Fruit fly (Drosophila melanogaster) whole organism, embryonic: ENCODE data around the gene CG14195.

ENCODE experiments used
- Bgb ChIP-seq: fragments of 200-800 bp; sonication (Bioruptor generic); IDR thresholded peaks from 2 replicates; pipeline ENCODE4 v1.3.6; 2022; ENCODE audit warnings: missing biosample characterization, missing genetic modification characterization; ENCODE audit not compliant: partially characterized antibody
- CG10147 ChIP-seq: fragments of 200-800 bp; sonication (Bioruptor generic); optimal IDR thresholded peaks from 2 replicates; lab custom pipeline; 2019; ENCODE audit warnings: missing biosample characterization, mild to moderate bottlenecking, missing genetic modification characterization, moderate library complexity
- CG10431 ChIP-seq: fragments of 200-800 bp; sonication (Bioruptor generic); optimal IDR thresholded peaks from 3 replicates; lab custom pipeline; 2018; ENCODE audit warnings: missing biosample characterization, mild to moderate bottlenecking, missing genetic modification characterization
- CG11456 ChIP-seq: fragments of 200-800 bp; sonication (Bioruptor generic); IDR thresholded peaks from 3 replicates; pipeline ENCODE4 v1.3.6; 2022; ENCODE audit warnings: missing biosample characterization, missing genetic modification characterization
- CG12071 ChIP-seq: fragments of 200-800 bp; sonication (Bioruptor generic); optimal IDR thresholded peaks from 3 replicates; lab custom pipeline; 2018; ENCODE audit warnings: missing biosample characterization, mild to moderate bottlenecking, missing genetic modification characterization
- CG12236 ChIP-seq: fragments of 200-800 bp; sonication (Bioruptor generic); optimal IDR thresholded peaks from 2 replicates; lab custom pipeline; 2016; ENCODE audit warnings: missing biosample characterization, missing genetic modification characterization
- CG12299 ChIP-seq: fragments of 200-800 bp; sonication (Bioruptor generic); optimal IDR thresholded peaks from 2 replicates; lab custom pipeline; 2018; ENCODE audit warnings: missing biosample characterization, mild to moderate bottlenecking, missing genetic modification characterization
- CG12769 ChIP-seq: fragments of 200-800 bp; sonication (Bioruptor generic); optimal IDR thresholded peaks from 2 replicates; lab custom pipeline; 2019; ENCODE audit warnings: missing biosample characterization, mild to moderate bottlenecking, missing genetic modification characterization, moderate library complexity
- CG14441 ChIP-seq: fragments of 200-800 bp; sonication (Bioruptor generic); IDR thresholded peaks from 2 replicates; pipeline ENCODE4 v1.3.6; 2022; ENCODE audit warnings: missing biosample characterization, missing genetic modification characterization
- CG15269 ChIP-seq: fragments of 200-800 bp; sonication (Bioruptor generic); optimal IDR thresholded peaks from 2 replicates; lab custom pipeline; 2018; ENCODE audit warnings: missing biosample characterization, mild to moderate bottlenecking, missing genetic modification characterization, moderate library complexity
- CG15696 ChIP-seq: fragments of 200-800 bp; sonication (Bioruptor generic); optimal IDR thresholded peaks from 2 replicates; lab custom pipeline; 2019; ENCODE audit warnings: missing biosample characterization, mild to moderate bottlenecking, missing genetic modification characterization, moderate library complexity
- CG17186 ChIP-seq: fragments of 200-800 bp; sonication (Bioruptor generic); optimal IDR thresholded peaks from 3 replicates; lab custom pipeline; 2017; ENCODE audit warnings: missing biosample characterization, missing genetic modification reagents, missing genetic modification characterization
- CG1792 ChIP-seq: fragments of 200-800 bp; sonication (Bioruptor generic); optimal IDR thresholded peaks from 2 replicates; lab custom pipeline; 2016; ENCODE audit warnings: missing biosample characterization, missing genetic modification characterization
- CG31224 ChIP-seq: fragments of 200-800 bp; sonication (Bioruptor generic); IDR thresholded peaks from 2 replicates; pipeline ENCODE4 v1.3.6; 2022; ENCODE audit warnings: missing biosample characterization, missing genetic modification characterization
- CG31441 ChIP-seq: fragments of 200-800 bp; sonication (Bioruptor generic); IDR thresholded peaks from 2 replicates; pipeline ENCODE4 v1.3.6; 2022; ENCODE audit warnings: missing biosample characterization, missing genetic modification characterization
- CG3726 ChIP-seq: fragments of 200-800 bp; sonication (Bioruptor generic); IDR thresholded peaks from 3 replicates; pipeline ENCODE4, ENCODE4 v1.3.6; 2022; ENCODE audit warnings: missing biosample characterization, missing genetic modification characterization
- CG7786 ChIP-seq: fragments of 200-800 bp; sonication (Bioruptor generic); optimal IDR thresholded peaks from 2 replicates; lab custom pipeline; 2016; ENCODE audit warnings: missing biosample characterization, missing genetic modification characterization
- CG7987 ChIP-seq: fragments of 200-800 bp; sonication (Bioruptor generic); optimal IDR thresholded peaks from 2 replicates; lab custom pipeline; 2018; ENCODE audit warnings: missing biosample characterization, mild to moderate bottlenecking, missing genetic modification characterization, moderate library complexity
- CG8281 ChIP-seq: fragments of 200-800 bp; sonication (Bioruptor generic); optimal IDR thresholded peaks from 2 replicates; lab custom pipeline; 2018; ENCODE audit warnings: missing biosample characterization, mild to moderate bottlenecking, missing genetic modification characterization, moderate library complexity
- CG9876 ChIP-seq: fragments of 200-800 bp; sonication (Bioruptor generic); optimal IDR thresholded peaks from 2 replicates; lab custom pipeline; 2016; ENCODE audit warnings: missing biosample characterization, missing genetic modification characterization
- Dad ChIP-seq: fragments of 200-800 bp; sonication (Bioruptor generic); optimal IDR thresholded peaks from 3 replicates; lab custom pipeline; 2016; ENCODE audit warnings: missing biosample characterization, missing genetic modification characterization
- Fer3 ChIP-seq: fragments of 200-800 bp; sonication (Bioruptor generic); optimal IDR thresholded peaks from 2 replicates; lab custom pipeline; 2018; ENCODE audit warnings: missing biosample characterization, mild to moderate bottlenecking, missing genetic modification characterization, moderate library complexity
- Gsc ChIP-seq: fragments of 200-800 bp; sonication (Bioruptor generic); IDR thresholded peaks from 2 replicates; pipeline ENCODE4 v1.3.6; 2022; ENCODE audit warnings: missing biosample characterization, missing genetic modification characterization
- HLH54F ChIP-seq: fragments of 200-800 bp; sonication (Bioruptor generic); optimal IDR thresholded peaks from 3 replicates; lab custom pipeline; 2016; ENCODE audit warnings: missing biosample characterization, missing genetic modification characterization
- Sox100B ChIP-seq: fragments of 200-800 bp; sonication (Bioruptor generic); optimal IDR thresholded peaks from 3 replicates; lab custom pipeline; 2018; ENCODE audit warnings: missing biosample characterization, mild to moderate bottlenecking, missing genetic modification characterization
- Taf1 ChIP-seq: fragments of 200-800 bp; sonication (Bioruptor generic); IDR thresholded peaks from 2 replicates; pipeline ENCODE4 v1.3.6; 2022; ENCODE audit warnings: missing biosample characterization, missing genetic modification characterization
- btn ChIP-seq: fragments of 200-800 bp; sonication (Bioruptor generic); optimal IDR thresholded peaks from 2 replicates; lab custom pipeline; 2016; ENCODE audit warnings: missing biosample characterization, missing genetic modification characterization
- cato ChIP-seq: fragments of 200-800 bp; sonication (Bioruptor generic); optimal IDR thresholded peaks from 2 replicates; lab custom pipeline; 2016; ENCODE audit warnings: missing biosample characterization, missing genetic modification characterization, borderline replicate concordance
- chif ChIP-seq, 2 experiments: fragments of 200-800 bp; sonication (Bioruptor generic); optimal IDR thresholded peaks; 3 replicates each; lab custom pipeline; 2016; ENCODE audit warnings: missing biosample characterization in 2 of 2, missing genetic modification characterization in 2 of 2
- ci ChIP-seq: fragments of 200-800 bp; sonication (Bioruptor generic); IDR thresholded peaks from 3 replicates; pipeline ENCODE4 v1.3.6; 2022; ENCODE audit warnings: missing biosample characterization, missing genetic modification characterization
- cwo ChIP-seq: fragments of 200-800 bp; sonication (Bioruptor generic); optimal IDR thresholded peaks from 3 replicates; lab custom pipeline; 2017; ENCODE audit warnings: missing biosample characterization, missing genetic modification characterization, mild to moderate bottlenecking, moderate library complexity, missing genetic modification reagents
- gfzf ChIP-seq: fragments of 200-800 bp; sonication (Bioruptor generic); optimal IDR thresholded peaks from 2 replicates; lab custom pipeline; 2016; ENCODE audit warnings: missing biosample characterization, mild to moderate bottlenecking, missing genetic modification characterization, moderate library complexity
- hbn ChIP-seq: fragments of 200-800 bp; sonication (Bioruptor generic); IDR thresholded peaks from 2 replicates; pipeline ENCODE4 v1.3.6; 2022; ENCODE audit warnings: missing biosample characterization, missing genetic modification characterization; ENCODE audit not compliant: partially characterized antibody
- jing ChIP-seq: fragments of 200-800 bp; sonication (Bioruptor generic); optimal IDR thresholded peaks from 2 replicates; lab custom pipeline; 2018; ENCODE audit warnings: missing biosample characterization, mild to moderate bottlenecking, missing genetic modification characterization
- lab ChIP-seq: fragments of 200-800 bp; sonication (Bioruptor generic); optimal IDR thresholded peaks from 3 replicates; lab custom pipeline; 2017; ENCODE audit warnings: missing biosample characterization, missing genetic modification characterization, mild to moderate bottlenecking, moderate library complexity, missing genetic modification reagents
- lilli ChIP-seq: fragments of 200-800 bp; sonication (Bioruptor generic); optimal IDR thresholded peaks from 3 replicates; lab custom pipeline; 2016; ENCODE audit warnings: missing biosample characterization, missing genetic modification characterization
- nerfin-2 ChIP-seq: fragments of 200-800 bp; sonication (Bioruptor generic); IDR thresholded peaks from 2 replicates; pipeline ENCODE4 v1.3.6; 2022; ENCODE audit warnings: missing biosample characterization, missing genetic modification characterization; ENCODE audit not compliant: partially characterized antibody
- p53 ChIP-seq: fragments of 200-800 bp; sonication (Bioruptor generic); optimal IDR thresholded peaks from 2 replicates; lab custom pipeline; 2016; ENCODE audit warnings: missing biosample characterization, missing genetic modification characterization
- rib ChIP-seq: fragments of 200-800 bp; sonication (Bioruptor generic); IDR thresholded peaks from 2 replicates; pipeline ENCODE4 v1.3.6; 2022; ENCODE audit warnings: missing biosample characterization, missing genetic modification characterization
- run ChIP-seq: fragments of 200-800 bp; sonication (Bioruptor generic); optimal IDR thresholded peaks from 3 replicates; lab custom pipeline; 2018; ENCODE audit warnings: missing biosample characterization, mild to moderate bottlenecking, missing genetic modification characterization
- sens ChIP-seq: fragments of 200-800 bp; sonication (Bioruptor generic); peaks from one replicate; lab custom pipeline; 2016; ENCODE audit warnings: missing biosample characterization, missing genetic modification characterization
- sim ChIP-seq: fragments of 200-800 bp; sonication (Bioruptor generic); IDR thresholded peaks from 2 replicates; pipeline ENCODE4 v1.3.6; 2022; ENCODE audit warnings: missing biosample characterization, missing genetic modification characterization
- sima ChIP-seq: fragments of 200-800 bp; sonication (Bioruptor generic); optimal IDR thresholded peaks from 2 replicates; lab custom pipeline; 2016; ENCODE audit warnings: missing biosample characterization, missing genetic modification characterization
- sisA ChIP-seq: fragments of 200-800 bp; sonication (Bioruptor generic); IDR thresholded peaks from 2 replicates; pipeline ENCODE4 v1.3.6; 2022; ENCODE audit warnings: missing biosample characterization, missing genetic modification characterization
- sna ChIP-seq: fragments of 200-800 bp; sonication (Bioruptor generic); IDR thresholded peaks from 2 replicates; pipeline ENCODE4 v1.3.6; 2022; ENCODE audit warnings: missing biosample characterization, missing genetic modification characterization; ENCODE audit not compliant: partially characterized antibody
- so ChIP-seq: fragments of 200-800 bp; sonication (Bioruptor generic); IDR thresholded peaks from 3 replicates; pipeline ENCODE4 v1.3.6; 2022; ENCODE audit warnings: missing biosample characterization, missing genetic modification characterization
- sqz ChIP-seq: fragments of 200-800 bp; sonication (Bioruptor generic); optimal IDR thresholded peaks from 3 replicates; lab custom pipeline; 2018; ENCODE audit warnings: missing biosample characterization, mild to moderate bottlenecking, missing genetic modification characterization
- vvl ChIP-seq: fragments of 200-800 bp; sonication (Bioruptor generic); IDR thresholded peaks from 2 replicates; pipeline ENCODE4 v1.3.6; 2022; ENCODE audit warnings: missing biosample characterization, missing genetic modification characterization
- wdn ChIP-seq: fragments of 200-800 bp; sonication (Bioruptor generic); IDR thresholded peaks from 2 replicates; pipeline ENCODE4 v1.3.6; 2022; ENCODE audit warnings: missing biosample characterization, missing genetic modification characterization
- zfh2 ChIP-seq: fragments of 200-800 bp; sonication (Bioruptor generic); optimal IDR thresholded peaks from 2 replicates; lab custom pipeline; 2016; ENCODE audit warnings: missing biosample characterization, missing genetic modification characterization

Gene CG14195

DNA sequence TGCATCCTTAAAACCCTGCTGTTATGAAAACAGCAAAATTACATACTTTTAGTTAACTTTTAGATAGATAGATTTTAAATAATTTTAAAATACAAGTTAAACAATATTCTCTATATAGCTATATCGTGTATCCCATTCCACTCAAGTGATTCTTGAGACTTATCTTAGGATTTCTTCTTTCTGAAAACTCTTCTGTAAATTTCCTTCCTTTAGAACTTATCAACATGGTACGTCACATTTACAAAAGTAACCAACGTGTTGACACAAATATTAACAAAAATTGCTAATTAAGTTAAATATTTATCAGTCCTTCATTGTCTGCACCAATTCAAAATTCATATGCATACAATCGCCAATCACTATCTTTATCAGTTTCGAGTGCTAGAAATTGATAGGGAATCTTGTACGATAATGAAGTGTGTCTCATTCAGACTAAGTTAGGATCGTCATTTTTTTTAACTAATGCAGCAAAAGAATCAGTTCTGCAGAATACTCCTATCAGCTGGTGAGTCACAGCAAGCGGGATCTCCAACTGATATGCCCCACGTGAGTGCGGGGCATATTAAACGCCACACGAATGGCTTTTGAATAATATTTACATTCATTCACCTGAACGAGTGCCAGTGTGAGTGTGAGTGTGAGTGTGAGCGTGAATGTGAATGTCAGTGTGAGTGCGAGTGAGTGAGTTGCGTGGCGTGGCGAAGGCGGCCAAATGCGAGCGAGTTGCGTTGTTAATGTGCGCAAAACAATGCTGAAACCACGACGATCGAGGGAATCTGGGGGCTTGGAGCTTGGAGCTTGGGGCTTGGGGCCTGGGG is 44.1 kb downstream of the CG14195 start (continued):
- TF ChIP-seq Bgb (GFP tag; lab: Robert Waterston, UW) (no peak), Taf1 (no peak), cato (GFP tag; lab: Kevin White, UChicago) (no peak), so (peak; percentile 57; the same call in 1 of the 3 replicates), CG31224 (GFP tag; lab: Robert Waterston, UW) (no peak), lab (GFP tag; lab: Kevin White, UChicago) (peak; percentile 24), CG12071 (peak; percentile 13), sna (no peak), cwo (peak; percentile 51), sisA (GFP tag; lab: Robert Waterston, UW) (no peak), sqz (GFP tag; lab: Kevin White, UChicago) (no peak), chif (GFP tag; optimal IDR thresholded peaks at IDR 0.05; lab: Kevin White, UChicago) (no peak), btn (no peak), sim (GFP tag; lab: Robert Waterston, UW) (no peak), CG12236 (GFP tag; lab: Kevin White, UChicago) (no peak), Dad (GFP tag; lab: Kevin White, UChicago) (no peak), CG10147 (no peak), ci (GFP tag; lab: Robert Waterston, UW) (peak; percentile 64; the same call in 1 of the 3 replicates), CG14441 (GFP tag; lab: Robert Waterston, UW) (no peak), CG1792 (GFP tag; lab: Kevin White, UChicago) (no peak), jing (GFP tag; lab: Kevin White, UChicago) (no peak), Sox100B (GFP tag; lab: Kevin White, UChicago) (no peak), HLH54F (no peak), CG10431 (GFP tag; lab: Kevin White, UChicago) (no peak), hbn (GFP tag; lab: Robert Waterston, UW) (no peak), lilli (GFP tag; lab: Kevin White, UChicago) (no peak), CG3726 (GFP tag; lab: Robert Waterston, UW) (no peak), sens (GFP tag; lab: Kevin White, UChicago) (peak; percentile 14), zfh2 (no peak), wdn (GFP tag; lab: Robert Waterston, UW) (no peak), run (tag; lab: Kevin White, UChicago) (no peak), vvl (GFP tag; lab: Robert Waterston, UW) (peak; percentile 93), CG15696 (tag; lab: Kevin White, UChicago) (no peak), CG17186 (GFP tag; lab: Kevin White, UChicago) (no peak), CG11456 (GFP tag; lab: Robert Waterston, UW) (no peak), Fer3 (tag; lab: Kevin White, UChicago) (no peak), CG7987 (no peak), CG9876 (GFP tag; lab: Kevin White, UChicago) (no peak), CG12299 (tag; lab: Kevin White, UChicago) (no peak), CG31441 (GFP tag; lab: Robert Waterston, UW) (no peak), gfzf (GFP tag; lab: Kevin White, UChicago) (no peak), CG15269 (peak; percentile 7), CG7786 (no peak), Gsc (GFP tag; lab: Robert Waterston, UW) (no peak), nerfin-2 (GFP tag; lab: Robert Waterston, UW) (no peak), CG8281 (no peak), sima (GFP tag; lab: Kevin White, UChicago) (no peak), CG12769 (peak; percentile 74), p53 (GFP tag; lab: Kevin White, UChicago) (no peak), rib (GFP tag; lab: Robert Waterston, UW) (no peak)
